Fruit fly (Drosophila melanogaster) whole organism: ENCODE results near the gene CG33489.

Experiments
- pan ChIP-seq: fragments of >200 bp; optimal IDR thresholded peaks from 2 replicates; lab custom pipeline; 2017
- usp ChIP-seq: fragments of >200 bp; optimal IDR thresholded peaks from 2 replicates; lab custom pipeline; 2017; ENCODE audit warnings: missing biosample characterization, missing genetic modification characterization, mixed read lengths

dm6 chr3L:11599255-11599654 is 22.4 kb upstream of the CG33489 start:
- TF ChIP-seq usp (GFP tag; lab: Kevin White, UChicago), result no peak
- no peak for TF ChIP-seq pan (lab: Kevin White, UChicago)
